Fruit fly (Drosophila melanogaster) whole organism, embryonic: ENCODE results near the gene CG14537.

ENCODE experiments used
- Aef1 ChIP-seq: fragments of 200-800 bp; sonication (Bioruptor generic); IDR thresholded peaks from 3 replicates; pipeline ENCODE4 v1.3.6; 2022; ENCODE audit warnings: missing biosample characterization, missing genetic modification characterization
- Atf6 ChIP-seq: fragments of 200-800 bp; sonication (Bioruptor generic); IDR thresholded peaks from 2 replicates; pipeline ENCODE4 v1.3.6; 2022; ENCODE audit warnings: missing biosample characterization, missing genetic modification characterization
- CG10321 ChIP-seq: fragments of 200-800 bp; sonication (Bioruptor generic); IDR thresholded peaks from 2 replicates; pipeline ENCODE4 v1.3.6; 2022; ENCODE audit warnings: missing biosample characterization, missing genetic modification characterization
- CG11247 ChIP-seq: fragments of 200-800 bp; sonication (Bioruptor generic); IDR thresholded peaks from 2 replicates; pipeline ENCODE4 v1.3.6; 2022; ENCODE audit warnings: missing biosample characterization, missing genetic modification characterization
- CG12659 ChIP-seq: fragments of 200-800 bp; sonication (Bioruptor generic); optimal IDR thresholded peaks from 3 replicates; lab custom pipeline; 2017; ENCODE audit warnings: mild to moderate bottlenecking, missing biosample characterization, missing genetic modification reagents, missing genetic modification characterization
- CG14860 ChIP-seq: fragments of 200-800 bp; sonication (Bioruptor generic); IDR thresholded peaks from 3 replicates; pipeline ENCODE4 v1.3.6; 2022; ENCODE audit warnings: missing biosample characterization, missing genetic modification characterization; ENCODE audit not compliant: partially characterized antibody
- CG15073 ChIP-seq: fragments of 200-800 bp; sonication (Bioruptor generic); optimal IDR thresholded peaks from 2 replicates; lab custom pipeline; 2016; ENCODE audit warnings: missing biosample characterization, missing genetic modification characterization
- CG1832 ChIP-seq: fragments of 200-800 bp; sonication (Bioruptor generic); optimal IDR thresholded peaks from 2 replicates; lab custom pipeline; 2017; ENCODE audit warnings: missing biosample characterization, mild to moderate bottlenecking, missing genetic modification characterization, inconsistent platforms
- CG2712 ChIP-seq: fragments of 200-800 bp; optimal IDR thresholded peaks from 3 replicates; lab custom pipeline; 2019; ENCODE audit warnings: missing biosample characterization, mild to moderate bottlenecking, missing genetic modification characterization, moderate library complexity
- CG31224 ChIP-seq: fragments of 200-800 bp; sonication (Bioruptor generic); IDR thresholded peaks from 2 replicates; pipeline ENCODE4 v1.3.6; 2022; ENCODE audit warnings: missing biosample characterization, missing genetic modification characterization
- CG3847 ChIP-seq: fragments of 200-800 bp; sonication (Bioruptor generic); IDR thresholded peaks from 2 replicates; pipeline ENCODE4 v1.3.6; 2022; ENCODE audit warnings: missing biosample characterization, missing genetic modification characterization
- CG4424 ChIP-seq: fragments of 200-800 bp; sonication (Bioruptor generic); optimal IDR thresholded peaks from 3 replicates; lab custom pipeline; 2016; ENCODE audit warnings: missing biosample characterization, missing genetic modification characterization
- CG6175 ChIP-seq: fragments of 200-800 bp; sonication (Bioruptor generic); IDR thresholded peaks from 3 replicates; pipeline ENCODE4 v1.3.6; 2022; ENCODE audit warnings: missing biosample characterization, missing genetic modification characterization
- CG7745 ChIP-seq: fragments of 200-800 bp; sonication (Bioruptor generic); optimal IDR thresholded peaks from 2 replicates; lab custom pipeline; 2018; ENCODE audit warnings: missing biosample characterization, mild to moderate bottlenecking, missing genetic modification characterization, moderate library complexity
- CG7928 ChIP-seq: fragments of 200-800 bp; sonication (Bioruptor generic); optimal IDR thresholded peaks from 2 replicates; lab custom pipeline; 2017; ENCODE audit warnings: missing biosample characterization, mild to moderate bottlenecking, missing genetic modification characterization
- CG8765 ChIP-seq: fragments of 200-800 bp; sonication (Bioruptor generic); IDR thresholded peaks from 2 replicates; pipeline ENCODE4 v1.3.6; 2022; ENCODE audit warnings: missing biosample characterization, missing genetic modification characterization
- CG8924 ChIP-seq: fragments of 200-800 bp; optimal IDR thresholded peaks from 3 replicates; lab custom pipeline; 2019; ENCODE audit warnings: missing biosample characterization, mild to moderate bottlenecking, missing genetic modification characterization, moderate library complexity
- CG9437 ChIP-seq: fragments of 200-800 bp; sonication (Bioruptor generic); optimal IDR thresholded peaks from 2 replicates; lab custom pipeline; 2018; ENCODE audit warnings: missing biosample characterization, mild to moderate bottlenecking, missing genetic modification characterization
- Camta ChIP-seq: fragments of 200-800 bp; sonication (Bioruptor generic); optimal IDR thresholded peaks from 2 replicates; lab custom pipeline; 2016; ENCODE audit warnings: missing biosample characterization, missing genetic modification characterization
- ERR ChIP-seq: fragments of 200-800 bp; sonication (Bioruptor generic); optimal IDR thresholded peaks from 2 replicates; lab custom pipeline; 2016; ENCODE audit warnings: missing biosample characterization, missing genetic modification characterization
- Elba2 ChIP-seq: fragments of 200-800 bp; sonication (Bioruptor generic); optimal IDR thresholded peaks from 3 replicates; lab custom pipeline; 2016; ENCODE audit warnings: missing biosample characterization, missing genetic modification characterization
- Gug ChIP-seq: fragments of 200-800 bp; sonication (Bioruptor generic); IDR thresholded peaks from 4 replicates; pipeline ENCODE4 v1.3.6; 2022; ENCODE audit warnings: missing biosample characterization, missing genetic modification characterization
- Hmx ChIP-seq: fragments of 200-800 bp; sonication (Bioruptor generic); optimal IDR thresholded peaks from 2 replicates; lab custom pipeline; 2016; ENCODE audit warnings: missing biosample characterization, missing genetic modification characterization
- Hr3 ChIP-seq: fragments of 200-800 bp; sonication (Bioruptor generic); optimal IDR thresholded peaks from 3 replicates; lab custom pipeline; 2016; ENCODE audit warnings: missing biosample characterization, missing genetic modification characterization
- Hsf ChIP-seq: fragments of 200-800 bp; sonication (Bioruptor generic); optimal IDR thresholded peaks from 3 replicates; lab custom pipeline; 2016; ENCODE audit warnings: missing biosample characterization, missing genetic modification characterization
- Nf-YC ChIP-seq: fragments of 200-800 bp; optimal IDR thresholded peaks from 3 replicates; lab custom pipeline; 2019; ENCODE audit warnings: missing biosample characterization, mild to moderate bottlenecking, missing genetic modification characterization, moderate library complexity
- Six4 ChIP-seq: fragments of 200-800 bp; sonication (Bioruptor generic); optimal IDR thresholded peaks from 2 replicates; lab custom pipeline; 2016; ENCODE audit warnings: missing biosample characterization, missing genetic modification characterization
- TFAM ChIP-seq: fragments of 200-800 bp; sonication (Bioruptor generic); optimal IDR thresholded peaks from 2 replicates; lab custom pipeline; 2017; ENCODE audit warnings: missing biosample characterization, missing genetic modification characterization, inconsistent platforms
- Trl ChIP-seq, 3 experiments: fragments of >200 bp in 2 of 3; fragments of 200-800 bp in 1 of 3; sonication (Bioruptor generic) in 1 of 3; optimal IDR thresholded peaks; 2 replicates in 1 of 3; 3 replicates in 2 of 3; lab custom pipeline; 2016 to 2017; ENCODE audit warnings: missing biosample characterization in 1 of 3, missing genetic modification characterization in 1 of 3
- YL-1 ChIP-seq: fragments of 200-800 bp; sonication (Bioruptor generic); optimal IDR thresholded peaks from 3 replicates; lab custom pipeline; 2017; ENCODE audit warnings: missing biosample characterization, mild to moderate bottlenecking, missing genetic modification characterization
- chm ChIP-seq: fragments of 200-800 bp; sonication (Bioruptor generic); IDR thresholded peaks from 2 replicates; pipeline ENCODE4 v1.3.6; 2022; ENCODE audit warnings: missing biosample characterization, missing genetic modification characterization
- crc ChIP-seq: fragments of 200-800 bp; sonication (Bioruptor generic); optimal IDR thresholded peaks from 2 replicates; lab custom pipeline; 2016; ENCODE audit warnings: missing biosample characterization, missing genetic modification characterization
- dati ChIP-seq: fragments of 200-800 bp; sonication (Bioruptor generic); IDR thresholded peaks from 2 replicates; pipeline ENCODE4 v1.3.6; 2022; ENCODE audit warnings: missing biosample characterization, missing genetic modification characterization
- ewg ChIP-seq: fragments of 200-800 bp; sonication (Bioruptor generic); optimal IDR thresholded peaks from 3 replicates; lab custom pipeline; 2017; ENCODE audit warnings: mild to moderate bottlenecking, missing biosample characterization, missing genetic modification reagents, missing genetic modification characterization
- gsb ChIP-seq: fragments of 200-800 bp; sonication (Bioruptor generic); IDR thresholded peaks from 2 replicates; pipeline ENCODE4 v1.3.6; 2022; ENCODE audit warnings: missing biosample characterization, missing genetic modification characterization
- her ChIP-seq: fragments of 200-800 bp; sonication (Bioruptor generic); optimal IDR thresholded peaks from 2 replicates; lab custom pipeline; 2016; ENCODE audit warnings: missing biosample characterization, missing genetic modification characterization
- kay ChIP-seq: fragments of 200-800 bp; sonication (Bioruptor generic); optimal IDR thresholded peaks from 2 replicates; lab custom pipeline; 2016; ENCODE audit warnings: missing biosample characterization, missing genetic modification characterization
- ken ChIP-seq: fragments of 200-800 bp; sonication (Bioruptor generic); IDR thresholded peaks from 3 replicates; pipeline ENCODE4 v1.3.6; 2022; ENCODE audit warnings: missing biosample characterization, missing genetic modification characterization
- knrl ChIP-seq: fragments of 200-800 bp; sonication (Bioruptor generic); IDR thresholded peaks from 3 replicates; pipeline ENCODE4 v1.3.6; 2022; ENCODE audit warnings: missing biosample characterization, missing genetic modification characterization; ENCODE audit not compliant: partially characterized antibody
- mld ChIP-seq: fragments of 200-800 bp; sonication (Bioruptor generic); IDR thresholded peaks from 3 replicates; pipeline ENCODE4 v1.3.6; 2022; ENCODE audit warnings: missing biosample characterization, missing genetic modification characterization; ENCODE audit not compliant: partially characterized antibody
- onecut ChIP-seq: fragments of 200-800 bp; sonication (Bioruptor generic); IDR thresholded peaks from 2 replicates; pipeline ENCODE4 v1.3.6; 2022; ENCODE audit warnings: missing biosample characterization, missing genetic modification characterization
- pfk ChIP-seq: fragments of 200-800 bp; sonication (Bioruptor generic); optimal IDR thresholded peaks from 2 replicates; lab custom pipeline; 2018; ENCODE audit warnings: missing biosample characterization, mild to moderate bottlenecking, missing genetic modification characterization, moderate library complexity
- pho ChIP-seq: fragments of 200-800 bp; sonication (Bioruptor generic); optimal IDR thresholded peaks from 2 replicates; lab custom pipeline; 2016; ENCODE audit warnings: missing biosample characterization, missing genetic modification characterization
- ranshi ChIP-seq: fragments of 200-800 bp; sonication (Bioruptor generic); IDR thresholded peaks from 2 replicates; pipeline ENCODE4 v1.3.6; 2022; ENCODE audit warnings: missing biosample characterization, missing genetic modification characterization
- rib ChIP-seq: fragments of 200-800 bp; sonication (Bioruptor generic); IDR thresholded peaks from 2 replicates; pipeline ENCODE4 v1.3.6; 2022; ENCODE audit warnings: missing biosample characterization, missing genetic modification characterization
- scrt ChIP-seq: fragments of 200-800 bp; sonication (Bioruptor generic); optimal IDR thresholded peaks from 2 replicates; lab custom pipeline; 2018; ENCODE audit warnings: missing biosample characterization, mild to moderate bottlenecking, missing genetic modification characterization, moderate library complexity
- slp2 ChIP-seq: fragments of 200-800 bp; sonication (Bioruptor generic); optimal IDR thresholded peaks from 2 replicates; lab custom pipeline; 2016; ENCODE audit warnings: missing biosample characterization, missing genetic modification characterization
- toy ChIP-seq: fragments of 200-800 bp; sonication (Bioruptor generic); IDR thresholded peaks from 2 replicates; pipeline ENCODE4 v1.3.6; 2022; ENCODE audit warnings: missing biosample characterization, missing genetic modification characterization
- trem ChIP-seq: fragments of 200-800 bp; optimal IDR thresholded peaks from 3 replicates; lab custom pipeline; 2019; ENCODE audit warnings: missing biosample characterization, mild to moderate bottlenecking, missing genetic modification characterization, moderate library complexity

Gene CG14537

dm6 chr2L:7827045-7828004 is 12.9 kb upstream of the CG14537 start, which contains the start of the genes Rack1 and mts (continued):
- TF ChIP-seq YL-1 (GFP tag; lab: Kevin White, UChicago): peak; percentile 98
- TF ChIP-seq Trl (optimal IDR thresholded peaks at IDR 0.05; lab: Kevin White, UChicago): no peak
- TF ChIP-seq Trl (GFP tag; optimal IDR thresholded peaks at IDR 0.05; lab: Kevin White, UChicago): peak; percentile 80
- TF ChIP-seq rib (GFP tag; lab: Robert Waterston, UW): peak; percentile 69
- peak; percentile 90 for TF ChIP-seq ken
- peak; percentile 15 for TF ChIP-seq TFAM (GFP tag; lab: Kevin White, UChicago)
- TF ChIP-seq trem (tag; lab: Kevin White, UChicago): peak; percentile 48
- peak; percentile 77 for TF ChIP-seq her (GFP tag; lab: Kevin White, UChicago)
- TF ChIP-seq dati: peak; percentile 61; the same call in 1 of the 2 replicates
- TF ChIP-seq mld: 0 out of 3 replicates have a peak, but pooled peaks have one; percentile 13
- peak; percentile 51 for TF ChIP-seq knrl (GFP tag; lab: Robert Waterston, UW)
- TF ChIP-seq ranshi: peak; percentile 87
- no peak for TF ChIP-seq CG15073 (GFP tag; lab: Kevin White, UChicago)
- peak; percentile 67 for TF ChIP-seq gsb (GFP tag; lab: Robert Waterston, UW)
- peak; percentile 66 for TF ChIP-seq crc
- TF ChIP-seq pho (GFP tag; lab: Kevin White, UChicago): peak; percentile 71
- TF ChIP-seq slp2 (GFP tag; lab: Kevin White, UChicago): peak; percentile 28
- peak; percentile 63 for TF ChIP-seq Six4 (GFP tag; lab: Kevin White, UChicago)
- TF ChIP-seq CG8765 (GFP tag; lab: Robert Waterston, UW): no peak; the same call in 1 of the 2 replicates
- TF ChIP-seq Atf6: peak; percentile 74
- TF ChIP-seq Nf-YC (tag; lab: Kevin White, UChicago): peak; percentile 60
- TF ChIP-seq CG6175 (GFP tag; lab: Robert Waterston, UW): peak; percentile 61; the same call in 1 of the 3 replicates
- TF ChIP-seq Aef1: peak; percentile 64
- peak; percentile 86 for TF ChIP-seq CG11247 (GFP tag; lab: Robert Waterston, UW)
- peak; percentile 63 for TF ChIP-seq CG31224 (GFP tag; lab: Robert Waterston, UW)
- TF ChIP-seq ERR (GFP tag; lab: Kevin White, UChicago): peak; percentile 71
- peak; percentile 83 for TF ChIP-seq Camta
- TF ChIP-seq CG8924 (tag; lab: Kevin White, UChicago): peak; percentile 64
- TF ChIP-seq CG1832: no peak
- TF ChIP-seq scrt (GFP tag; lab: Kevin White, UChicago): peak; percentile 83
- peak; percentile 87 for TF ChIP-seq CG4424 (GFP tag; lab: Kevin White, UChicago)
- peak; percentile 92 for TF ChIP-seq CG9437 (GFP tag; lab: Kevin White, UChicago)
- peak; percentile 71 for TF ChIP-seq CG2712 (tag; lab: Kevin White, UChicago)
- peak; percentile 54 for TF ChIP-seq CG7928 (GFP tag; lab: Kevin White, UChicago)
- peak; percentile 67 for TF ChIP-seq CG10321 (GFP tag; lab: Robert Waterston, UW)
- peak; percentile 73 for TF ChIP-seq ewg
- peak; percentile 88 for TF ChIP-seq onecut (GFP tag; lab: Robert Waterston, UW)
- TF ChIP-seq CG12659: peak; percentile 88
- TF ChIP-seq CG14860 (GFP tag; lab: Robert Waterston, UW): no peak
- TF ChIP-seq Elba2: no peak
- no peak for TF ChIP-seq kay (GFP tag; lab: Kevin White, UChicago)
- TF ChIP-seq pfk: peak; percentile 80
- TF ChIP-seq Hr3: peak; percentile 58
- peak; percentile 84 for TF ChIP-seq CG3847
- TF ChIP-seq CG7745: no peak
- peak; percentile 74 for TF ChIP-seq Hsf
- TF ChIP-seq toy (GFP tag; lab: Robert Waterston, UW): peak; percentile 37; the same call in 1 of the 2 replicates
- TF ChIP-seq chm (GFP tag; lab: Robert Waterston, UW): peak; percentile 92
- no peak for TF ChIP-seq Hmx (GFP tag; lab: Kevin White, UChicago)
- peak; percentile 63 for TF ChIP-seq Gug (GFP tag; lab: Robert Waterston, UW)
